Worm (Caenorhabditis elegans): ENCODE measurements around the gene lgc-19.

Gene lgc-19

DNA sequence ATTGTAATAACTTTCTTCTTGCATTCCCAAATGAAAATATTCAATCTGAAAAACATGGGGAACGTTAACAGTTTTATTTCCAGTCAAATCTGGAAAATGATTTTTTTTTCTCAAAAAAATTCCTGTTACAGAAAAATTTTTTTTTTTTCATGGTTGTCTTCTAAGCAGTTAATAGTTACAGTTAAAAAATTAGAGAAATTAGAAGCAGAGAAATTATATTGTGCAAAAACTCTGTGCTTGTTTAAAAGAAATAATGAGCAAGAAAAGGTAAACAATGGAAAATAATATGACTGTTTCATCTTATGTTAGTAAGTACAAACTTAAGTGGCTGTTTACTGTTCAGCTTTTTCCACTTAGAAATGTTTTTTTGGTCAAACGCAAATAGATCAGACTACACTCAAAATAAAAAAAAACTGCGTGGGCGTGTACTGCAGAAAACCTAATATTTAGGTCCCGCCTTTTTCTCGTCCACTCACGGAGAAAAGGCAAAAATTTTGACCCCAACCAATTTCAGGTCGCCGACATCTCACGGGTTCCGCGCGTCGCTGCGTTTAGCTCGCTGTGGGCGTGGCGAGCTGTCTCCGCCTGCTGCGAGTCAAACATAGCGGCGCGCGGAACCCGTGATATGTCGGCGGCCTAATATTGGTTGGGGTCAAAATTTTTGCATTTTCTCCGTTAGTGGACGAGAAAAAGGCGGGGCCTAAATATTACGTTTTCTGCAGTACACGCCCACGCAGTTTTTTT lies 11.5 kb downstream of the lgc-19 start, which contains the start of gene ifas-3:
TSS of gene ifas-3 (minus strand) at position 51 of the 744 bp plus-strand sequence.
- TF ChIP-seq flh-1 (GFP tag; optimal IDR thresholded peaks at IDR 0.05) (no peak), zip-8 (tag; optimal IDR thresholded peaks at IDR 0.05) (no peak), tbx-8 (GFP tag; optimal IDR thresholded peaks at IDR 0.05) (no peak), mab-5 (tag; optimal IDR thresholded peaks at IDR 0.05) (no peak), nhr-76 (tag; optimal IDR thresholded peaks at IDR 0.05) (no peak), ceh-83 (GFP tag; optimal IDR thresholded peaks at IDR 0.05) (no peak), nhr-237 (tag; optimal IDR thresholded peaks at IDR 0.05) (no peak)

DNA sequence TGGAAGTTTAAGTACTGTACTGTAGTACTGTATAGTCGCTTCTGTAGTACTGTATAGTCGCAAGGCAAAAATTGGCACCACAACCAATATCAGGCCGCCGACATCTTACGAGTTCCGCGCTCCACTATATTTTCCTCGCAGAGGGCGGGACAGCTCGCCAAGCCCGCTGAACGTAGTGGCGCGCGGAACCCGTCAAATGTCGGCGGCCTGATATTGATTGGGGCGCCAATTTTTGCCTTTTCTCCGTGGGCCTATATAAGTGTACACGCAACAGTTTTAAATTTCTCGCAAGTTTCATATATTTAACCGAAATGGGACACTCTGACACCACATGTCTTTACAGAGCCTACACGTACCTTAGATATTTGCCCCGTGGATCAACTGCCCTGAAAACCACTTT lies 12.5 kb downstream of the lgc-19 start:
- no peak for TF ChIP-seq sem-2 (GFP tag; optimal IDR thresholded peaks at IDR 0.05)
- TF ChIP-seq ztf-11 (tag; optimal IDR thresholded peaks at IDR 0.05) = no peak
- TF ChIP-seq pha-4 (tag; optimal IDR thresholded peaks at IDR 0.05) = no peak

DNA sequence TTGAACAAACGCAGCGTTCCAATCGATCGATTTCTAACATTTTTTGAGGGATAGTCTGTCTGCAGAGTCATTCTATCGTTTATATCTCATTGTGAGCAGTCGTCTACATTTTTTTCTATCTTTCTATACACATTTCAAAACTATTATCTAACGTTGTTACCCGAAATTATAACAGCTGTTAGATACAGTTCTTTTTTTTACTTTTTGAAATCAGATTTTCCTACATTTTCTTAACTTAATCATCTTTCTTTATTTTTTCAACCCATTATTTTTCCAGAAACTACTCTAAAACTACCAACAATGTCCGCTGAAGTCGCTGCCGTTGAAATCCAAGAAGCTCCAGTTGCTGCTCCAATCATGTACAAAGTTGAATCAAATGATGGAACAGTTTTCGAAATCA lies 16.0 kb downstream of the lgc-19 start, which contains the start of gene skr-10:
TSS of gene skr-10 (plus strand) at position 301 of the 400 bp plus-strand sequence.
- no peak for TF ChIP-seq ceh-83 (GFP tag; optimal IDR thresholded peaks at IDR 0.05)
- TF ChIP-seq nhr-28 (tag; optimal IDR thresholded peaks at IDR 0.05) = no peak
- no peak for TF ChIP-seq lsy-2 (tag; optimal IDR thresholded peaks at IDR 0.05)
- no peak for TF ChIP-seq ham-2 (GFP tag; optimal IDR thresholded peaks at IDR 0.05)
- TF ChIP-seq zip-8 (tag; optimal IDR thresholded peaks at IDR 0.05) = no peak
- TF ChIP-seq sem-2 (GFP tag; optimal IDR thresholded peaks at IDR 0.05) = no peak

DNA sequence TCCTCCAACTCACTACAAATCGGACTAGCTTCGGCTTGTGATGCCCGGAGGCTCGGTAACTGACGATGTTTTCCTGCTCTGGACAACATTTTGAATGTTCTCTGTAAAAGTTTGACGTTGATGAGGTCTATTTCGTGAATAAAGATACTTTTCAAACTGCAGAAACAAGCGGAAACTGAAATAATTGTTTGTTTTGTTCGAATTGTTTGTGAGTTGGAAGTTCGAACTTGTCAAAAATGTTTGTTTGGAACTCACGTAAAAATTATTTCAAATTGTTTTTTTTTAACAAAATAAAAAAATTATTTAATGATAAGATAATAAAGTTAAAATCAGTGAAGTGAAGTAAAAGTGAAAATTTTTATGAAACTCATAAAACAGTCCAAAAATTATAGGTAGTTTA lies 21.1 kb downstream of the lgc-19 start, which contains the start of gene Y105C5B.11:
TSS of gene Y105C5B.11 (minus strand) at position 101 of the 400 bp plus-strand sequence.
- TF ChIP-seq ham-2 (GFP tag; optimal IDR thresholded peaks at IDR 0.05) (no peak), ceh-43 (GFP tag; optimal IDR thresholded peaks at IDR 0.05) (no peak), ceh-39 (tag; optimal IDR thresholded peaks at IDR 0.05) (no peak), nhr-237 (tag; optimal IDR thresholded peaks at IDR 0.05) (no peak), nhr-28 (tag; optimal IDR thresholded peaks at IDR 0.05) (no peak), lin-13 (tag; optimal IDR thresholded peaks at IDR 0.05) (no peak), lin-32 (GFP tag; optimal IDR thresholded peaks at IDR 0.05) (no peak), unc-62 (GFP tag; optimal IDR thresholded peaks at IDR 0.05) (no peak), pha-4 (tag; optimal IDR thresholded peaks at IDR 0.05) (no peak), ces-1 (GFP tag; optimal IDR thresholded peaks at IDR 0.05) (no peak), unc-120 (tag; optimal IDR thresholded peaks at IDR 0.05; ENCODE audit: poor library complexity, severe bottlenecking) (no peak), ceh-83 (GFP tag; optimal IDR thresholded peaks at IDR 0.05) (no peak), snpc-4 (tag; optimal IDR thresholded peaks at IDR 0.05) (no peak), blmp-1 (tag; optimal IDR thresholded peaks at IDR 0.05) (no peak), nhr-76 (tag; optimal IDR thresholded peaks at IDR 0.05) (no peak), flh-1 (GFP tag; optimal IDR thresholded peaks at IDR 0.05) (no peak), elt-1 (tag; optimal IDR thresholded peaks at IDR 0.05; ENCODE audit: borderline replicate concordance, insufficient read depth) (no peak), mls-2 (tag; optimal IDR thresholded peaks at IDR 0.05) (no peak), elt-3 (tag; optimal IDR thresholded peaks at IDR 0.05) (no peak), cnd-1 (tag; optimal IDR thresholded peaks at IDR 0.05) (no peak)

DNA sequence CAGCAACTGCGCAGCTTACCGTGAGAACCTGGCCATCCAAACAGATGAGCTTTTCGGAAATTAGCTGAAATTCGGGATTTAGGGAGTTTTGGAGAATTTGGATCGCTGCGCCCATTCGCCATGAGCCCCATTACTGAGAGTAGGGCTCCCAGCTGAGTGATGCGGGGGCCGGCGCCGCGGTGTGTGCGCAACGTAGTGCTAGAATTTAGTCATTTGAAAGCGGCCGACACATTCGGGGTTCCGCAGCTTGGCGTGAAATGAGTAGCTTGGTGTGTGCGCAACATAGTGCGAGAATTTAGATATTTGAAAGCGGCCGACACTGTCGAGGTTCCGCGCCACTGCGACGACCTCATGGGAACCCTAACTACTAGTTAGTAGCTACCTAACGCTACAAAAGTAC lies 21.7 kb downstream of the lgc-19 start:
- TF ChIP-seq pha-4 (tag; optimal IDR thresholded peaks at IDR 0.05) = no peak
- no peak for TF ChIP-seq ztf-11 (tag; optimal IDR thresholded peaks at IDR 0.05)
- TF ChIP-seq lin-32 (GFP tag; optimal IDR thresholded peaks at IDR 0.05) = no peak
- TF ChIP-seq ceh-39 (tag; optimal IDR thresholded peaks at IDR 0.05) = no peak
- no peak for TF ChIP-seq drap-1 (GFP tag; optimal IDR thresholded peaks at IDR 0.05)
- no peak for TF ChIP-seq sptf-1 (tag; optimal IDR thresholded peaks at IDR 0.05)
- no peak for TF ChIP-seq ceh-83 (GFP tag; optimal IDR thresholded peaks at IDR 0.05)
- no peak for TF ChIP-seq cnd-1 (tag; optimal IDR thresholded peaks at IDR 0.05)
- no peak for TF ChIP-seq tbx-8 (GFP tag; optimal IDR thresholded peaks at IDR 0.05)
- TF ChIP-seq mep-1 (tag; optimal IDR thresholded peaks at IDR 0.05) = no peak
- TF ChIP-seq M03D4.4 (tag; optimal IDR thresholded peaks at IDR 0.05) = no peak
- no peak for TF ChIP-seq elt-3 (tag; optimal IDR thresholded peaks at IDR 0.05)
- TF ChIP-seq lsy-2 (tag; optimal IDR thresholded peaks at IDR 0.05) = no peak
- TF ChIP-seq lin-13 (tag; optimal IDR thresholded peaks at IDR 0.05) = no peak
- no peak for TF ChIP-seq snpc-4 (tag; optimal IDR thresholded peaks at IDR 0.05)
- no peak for TF ChIP-seq nhr-2 (tag; optimal IDR thresholded peaks at IDR 0.05)
- TF ChIP-seq bed-3 (GFP tag; optimal IDR thresholded peaks at IDR 0.05) = no peak

Data from whole organism, mixed stage, embryonic.